Worm (Caenorhabditis elegans): Measurements from ENCODE around the gene idpp-16.

idpp-16 gene

ce11 chrV:11572803-11573490 lies 33.4 kb downstream of the idpp-16 start, which contains the start of the genes H12C20.7 and nhr-68:
TSS of gene H12C20.7 (minus strand) at chrV:11572990.
TSS of gene nhr-68 (plus strand) at chrV:11573440.
- TF ChIP-seq hnd-1 (tag; optimal IDR thresholded peaks at IDR 0.05) (no peak), tra-4 (tag; optimal IDR thresholded peaks at IDR 0.05) (no peak), aly-1 (tag; optimal IDR thresholded peaks at IDR 0.05) (no peak), B0310.2 (tag; optimal IDR thresholded peaks at IDR 0.05) (no peak), ceh-13 (GFP tag; optimal IDR thresholded peaks at IDR 0.05) (no peak), ama-1 (optimal IDR thresholded peaks at IDR 0.05) (no peak), flt-1 (GFP tag; IDR thresholded peaks at IDR 0.05) (no peak), ceh-36 (tag; optimal IDR thresholded peaks at IDR 0.05) (no peak), hmbx-1 (tag; optimal IDR thresholded peaks at IDR 0.05) (no peak), tbx-37 (GFP tag; conservative IDR thresholded peaks at IDR 0.05) (no peak), ets-7 (tag; optimal IDR thresholded peaks at IDR 0.05) (no peak)

DNA sequence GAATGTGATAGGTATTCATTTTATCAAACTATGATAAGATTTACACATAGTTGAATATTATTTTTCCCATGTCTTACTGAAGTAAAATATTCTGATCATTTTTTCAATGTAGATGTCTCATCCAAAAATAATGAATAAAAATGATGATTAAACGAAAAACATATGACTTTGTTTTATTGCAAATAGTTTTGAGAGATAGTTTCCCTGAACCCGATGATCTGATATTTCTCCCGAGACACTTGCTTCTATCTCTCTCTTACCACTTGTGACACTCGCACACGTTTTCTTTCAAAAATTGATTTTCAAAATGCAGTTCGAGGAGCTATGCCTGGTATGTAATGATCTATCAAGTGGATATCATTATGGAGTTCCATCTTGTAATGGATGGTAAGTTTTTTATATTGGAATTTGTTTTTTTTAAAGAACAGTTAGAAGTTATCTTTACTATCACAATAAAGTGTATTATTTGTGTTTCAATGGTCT lies 36.1 kb downstream of the idpp-16 start, which contains the start of the genes nhr-101 and pms-2:
Gene nhr-101, plus strand, starts transcription at position 308 of the 483 bp plus-strand sequence.
Gene pms-2, minus strand, starts transcription at position 433 of the 483 bp plus-strand sequence.
- TF ChIP-seq hmg-4 (GFP tag; optimal IDR thresholded peaks at IDR 0.05) (no peak), hmbx-1 (tag; optimal IDR thresholded peaks at IDR 0.05) (no peak), ceh-36 (tag; optimal IDR thresholded peaks at IDR 0.05) (no peak), tbx-11 (GFP tag; IDR thresholded peaks at IDR 0.05) (no peak), hnd-1 (tag; optimal IDR thresholded peaks at IDR 0.05) (no peak), ceh-13 (GFP tag; optimal IDR thresholded peaks at IDR 0.05) (no peak), ets-7 (tag; optimal IDR thresholded peaks at IDR 0.05) (no peak), flt-1 (GFP tag; IDR thresholded peaks at IDR 0.05) (no peak)

- no peak for TF ChIP-seq aly-1 (tag; optimal IDR thresholded peaks at IDR 0.05)
- no peak for TF ChIP-seq pes-1 (GFP tag; IDR thresholded peaks at IDR 0.05)
- TF ChIP-seq flt-1 (GFP tag; IDR thresholded peaks at IDR 0.05) = no peak
- no peak for TF ChIP-seq tra-4 (tag; optimal IDR thresholded peaks at IDR 0.05)
- no peak for TF ChIP-seq tbx-37 (GFP tag; conservative IDR thresholded peaks at IDR 0.05)
- TF ChIP-seq ceh-36 (tag; optimal IDR thresholded peaks at IDR 0.05) = no peak
- no peak for TF ChIP-seq sea-1 (GFP tag; conservative IDR thresholded peaks at IDR 0.05)
Measured at ce11 chrV:11564573-11564972, 41.8 kb downstream of the idpp-16 start, which contains the start of gene srx-87. TSS of gene srx-87 (plus strand) at chrV:11564873.

ce11 chrV:11562643-11563042 lies 43.7 kb downstream of the idpp-16 start, which contains the start of gene srx-86:
TSS of gene srx-86 (plus strand) at chrV:11562943.
- no peak for TF ChIP-seq F13C5.2 (tag; optimal IDR thresholded peaks at IDR 0.05)
- no peak for TF ChIP-seq ets-7 (tag; optimal IDR thresholded peaks at IDR 0.05)
- TF ChIP-seq ama-1 (optimal IDR thresholded peaks at IDR 0.05) = no peak
- no peak for TF ChIP-seq pes-1 (GFP tag; IDR thresholded peaks at IDR 0.05)
- TF ChIP-seq aly-1 (tag; optimal IDR thresholded peaks at IDR 0.05) = no peak
- TF ChIP-seq hmg-4 (GFP tag; optimal IDR thresholded peaks at IDR 0.05) = no peak
- no peak for TF ChIP-seq tbx-37 (GFP tag; conservative IDR thresholded peaks at IDR 0.05)
